Worm (Caenorhabditis elegans) whole organism, L1 larva: Measurements from ENCODE around the gene F19G12.8.

ENCODE experiments used
- C04F5.9 ChIP-seq: sonication (generic microtip); optimal IDR thresholded peaks from 2 replicates; lab custom pipeline; 2016; ENCODE audit warnings: missing genetic modification characterization, missing compliant biosample characterization
- C16A3.4 ChIP-seq: fragments of 150-350 bp; optimal IDR thresholded peaks from 2 replicates; lab custom pipeline; 2014; ENCODE audit warnings: missing biosample characterization, missing genetic modification characterization
- F16B12.6 ChIP-seq: fragments of 150-350 bp; optimal IDR thresholded peaks from 2 replicates; lab custom pipeline; 2014; ENCODE audit warnings: missing biosample characterization, missing genetic modification characterization
- Y116A8C.19 ChIP-seq: sonication (generic microtip); optimal IDR thresholded peaks from 2 replicates; lab custom pipeline; 2016; ENCODE audit warnings: missing compliant biosample characterization, missing genetic modification characterization, borderline replicate concordance
- aha-1 ChIP-seq: fragments of 150-350 bp; optimal IDR thresholded peaks from 2 replicates; lab custom pipeline; 2014; ENCODE audit warnings: missing biosample characterization, missing genetic modification characterization
- alr-1 ChIP-seq: fragments of 200-800 bp; sonication (Bioruptor generic); optimal IDR thresholded peaks from 2 replicates; lab custom pipeline; 2018; ENCODE audit warnings: borderline replicate concordance, mild to moderate bottlenecking, missing genetic modification characterization, missing compliant biosample characterization
- aly-2 ChIP-seq: fragments of 150-350 bp; optimal IDR thresholded peaks from 2 replicates; lab custom pipeline; 2014; ENCODE audit warnings: missing biosample characterization, missing genetic modification characterization
- blmp-1 ChIP-seq: fragments of 150-350 bp; optimal IDR thresholded peaks from 2 replicates; lab custom pipeline; 2014; ENCODE audit warnings: missing biosample characterization, missing genetic modification characterization
- ceh-63 ChIP-seq: fragments of 200-800 bp; sonication (Bioruptor generic); optimal IDR thresholded peaks from 2 replicates; lab custom pipeline; 2018; ENCODE audit warnings: mild to moderate bottlenecking, missing genetic modification characterization, missing compliant biosample characterization
- ceh-8 ChIP-seq: fragments of 200-800 bp; sonication (Bioruptor generic); optimal IDR thresholded peaks from 2 replicates; lab custom pipeline; 2018; ENCODE audit warnings: mild to moderate bottlenecking, missing genetic modification characterization, moderate library complexity, missing compliant biosample characterization
- ceh-82 ChIP-seq, 3 experiments: fragments of 150-350 bp in 1 of 3; sonication (generic microtip) in 2 of 3; optimal IDR thresholded peaks; 2 replicates each; lab custom pipeline; 2014 to 2017; ENCODE audit warnings: missing biosample characterization in 3 of 3, missing genetic modification characterization in 3 of 3
- dpl-1 ChIP-seq, 3 experiments: fragments of 150-350 bp in 2 of 3; sonication (generic microtip) in 1 of 3; optimal IDR thresholded peaks; 2 replicates each; lab custom pipeline; 2014 to 2017; ENCODE audit warnings: missing biosample characterization in 3 of 3, missing genetic modification characterization in 3 of 3, missing genetic modification reagents in 3 of 3
- efl-1 ChIP-seq, 4 experiments: fragments of 150-350 bp; optimal IDR thresholded peaks in 3 of 4; peaks in 1 of 4; 1 replicate in 1 of 4; 2 replicates in 3 of 4; lab custom pipeline; 2014; ENCODE audit warnings: missing biosample characterization in 2 of 4, missing genetic modification characterization in 2 of 4, missing genetic modification reagents in 2 of 4
- elt-2 ChIP-seq: sonication (generic microtip); optimal IDR thresholded peaks from 2 replicates; lab custom pipeline; 2016; ENCODE audit warnings: missing genetic modification characterization, mild to moderate bottlenecking, inconsistent platforms, missing compliant biosample characterization, missing genetic modification reagents
- ets-5 ChIP-seq: fragments of 200-800 bp; sonication (Bioruptor generic); IDR thresholded peaks from 2 replicates; pipeline ENCODE4 v1.3.6; 2022; ENCODE audit warnings: missing genetic modification characterization, missing compliant biosample characterization
- fkh-4 ChIP-seq: sonication (generic microtip); optimal IDR thresholded peaks from 2 replicates; lab custom pipeline; 2016; ENCODE audit warnings: missing compliant biosample characterization, missing genetic modification characterization, borderline replicate concordance
- grh-1 ChIP-seq: fragments of 200-800 bp; sonication (Bioruptor generic); IDR thresholded peaks from 2 replicates; pipeline ENCODE4 v1.3.6; 2022; ENCODE audit warnings: missing genetic modification reagents, missing genetic modification characterization, missing compliant biosample characterization
- hlh-17 ChIP-seq: fragments of 200-800 bp; sonication (Bioruptor generic); optimal IDR thresholded peaks from 2 replicates; lab custom pipeline; 2018; ENCODE audit warnings: missing genetic modification characterization, mild to moderate bottlenecking, missing compliant biosample characterization, moderate library complexity, borderline replicate concordance
- hlh-4 ChIP-seq: sonication (generic microtip); optimal IDR thresholded peaks from 2 replicates; lab custom pipeline; 2016; ENCODE audit warnings: mild to moderate bottlenecking, missing genetic modification characterization, missing compliant biosample characterization
- hpl-2 ChIP-seq: fragments of 150-350 bp; optimal IDR thresholded peaks from 2 replicates; lab custom pipeline; 2014; ENCODE audit warnings: missing biosample characterization, missing genetic modification reagents, missing genetic modification characterization
- irx-1 ChIP-seq: sonication (generic microtip); optimal IDR thresholded peaks from 2 replicates; lab custom pipeline; 2016; ENCODE audit warnings: missing genetic modification characterization, missing compliant biosample characterization
- isw-1 ChIP-seq: fragments of 200-800 bp; sonication (Bioruptor generic); IDR thresholded peaks from 2 replicates; pipeline ENCODE4 v1.3.6; 2022; ENCODE audit warnings: missing genetic modification characterization, missing compliant biosample characterization
- lin-13 ChIP-seq: fragments of 150-350 bp; optimal IDR thresholded peaks from 2 replicates; lab custom pipeline; 2014; ENCODE audit warnings: missing biosample characterization, missing genetic modification reagents, missing genetic modification characterization
- lin-15B ChIP-seq: fragments of 150-350 bp; sonication (generic microtip); optimal IDR thresholded peaks from 3 replicates; lab custom pipeline; 2014; ENCODE audit warnings: missing biosample characterization, missing genetic modification characterization
- lin-35 ChIP-seq, 2 experiments: fragments of 150-350 bp; optimal IDR thresholded peaks; 2 replicates each; lab custom pipeline; 2014; ENCODE audit warnings: missing biosample characterization in 2 of 2, missing genetic modification characterization in 2 of 2, missing genetic modification reagents in 2 of 2
- lin-39 ChIP-seq: fragments of 150-350 bp; optimal IDR thresholded peaks from 2 replicates; lab custom pipeline; 2014; ENCODE audit warnings: missing biosample characterization, missing genetic modification reagents, missing genetic modification characterization
- lir-3 ChIP-seq: sonication (generic microtip); optimal IDR thresholded peaks from 2 replicates; lab custom pipeline; 2016; ENCODE audit warnings: mild to moderate bottlenecking, missing genetic modification characterization, moderate library complexity, missing compliant biosample characterization; ENCODE audit not compliant: poor library complexity
- lsy-2 ChIP-seq, 2 experiments: fragments of 150-350 bp; optimal IDR thresholded peaks; 2 replicates each; lab custom pipeline; 2014; ENCODE audit warnings: missing biosample characterization in 2 of 2, missing genetic modification characterization in 2 of 2
- nhr-11 ChIP-seq: fragments of 150-350 bp; optimal IDR thresholded peaks from 2 replicates; lab custom pipeline; 2014; ENCODE audit warnings: missing biosample characterization, missing genetic modification characterization
- nhr-12 ChIP-seq: sonication (generic microtip); optimal IDR thresholded peaks from 2 replicates; lab custom pipeline; 2017; ENCODE audit warnings: missing biosample characterization, missing genetic modification characterization
- nhr-19 ChIP-seq: fragments of 200-800 bp; sonication (Bioruptor generic); conservative IDR thresholded peaks from 2 replicates; pipeline ENCODE4 v1.3.6; 2022; ENCODE audit warnings: missing genetic modification characterization, missing compliant biosample characterization
- nhr-20 ChIP-seq: sonication (generic microtip); optimal IDR thresholded peaks from 2 replicates; lab custom pipeline; 2016; ENCODE audit warnings: mild to moderate bottlenecking, missing genetic modification characterization, missing compliant biosample characterization
- nhr-47 ChIP-seq: sonication (generic microtip); optimal IDR thresholded peaks from 2 replicates; lab custom pipeline; 2016; ENCODE audit warnings: mild to moderate bottlenecking, missing genetic modification characterization, moderate library complexity, missing compliant biosample characterization
- nhr-71 ChIP-seq: sonication (generic microtip); optimal IDR thresholded peaks from 2 replicates; lab custom pipeline; 2016; ENCODE audit warnings: mild to moderate bottlenecking, missing genetic modification characterization, moderate library complexity, missing compliant biosample characterization
- nhr-84 ChIP-seq: sonication (generic microtip); optimal IDR thresholded peaks from 2 replicates; lab custom pipeline; 2017; ENCODE audit warnings: missing biosample characterization, missing genetic modification characterization
- nhr-90 ChIP-seq: sonication (generic microtip); optimal IDR thresholded peaks from 2 replicates; lab custom pipeline; 2016; ENCODE audit warnings: mild to moderate bottlenecking, missing genetic modification characterization, missing compliant biosample characterization; ENCODE audit not compliant: poor library complexity
- pag-3 ChIP-seq: sonication (generic microtip); optimal IDR thresholded peaks from 2 replicates; lab custom pipeline; 2017; ENCODE audit warnings: missing genetic modification characterization, mild to moderate bottlenecking, missing compliant biosample characterization, antibody characterized with exemption, borderline replicate concordance; ENCODE audit not compliant: insufficient read depth
- pqm-1 ChIP-seq: sonication (generic microtip); optimal IDR thresholded peaks from 3 replicates; lab custom pipeline; 2017; ENCODE audit warnings: missing biosample characterization, missing genetic modification characterization
- sox-4 ChIP-seq: sonication (generic microtip); optimal IDR thresholded peaks from 2 replicates; lab custom pipeline; 2016; ENCODE audit warnings: missing genetic modification characterization, missing compliant biosample characterization
- sptf-1 ChIP-seq: fragments of 150-350 bp; optimal IDR thresholded peaks from 2 replicates; lab custom pipeline; 2014; ENCODE audit warnings: missing biosample characterization, missing genetic modification characterization
- sup-37 ChIP-seq: fragments of 200-800 bp; sonication (Bioruptor generic); optimal IDR thresholded peaks from 2 replicates; lab custom pipeline; 2018; ENCODE audit warnings: mild to moderate bottlenecking, missing genetic modification characterization, missing compliant biosample characterization
- tbx-2 ChIP-seq: sonication (generic microtip); optimal IDR thresholded peaks from 2 replicates; lab custom pipeline; 2016; ENCODE audit warnings: missing genetic modification characterization, missing compliant biosample characterization
- unc-130 ChIP-seq: fragments of 150-350 bp; optimal IDR thresholded peaks from 2 replicates; lab custom pipeline; 2017; ENCODE audit warnings: missing biosample characterization, missing genetic modification characterization, inconsistent platforms
- unc-30 ChIP-seq: sonication (generic microtip); optimal IDR thresholded peaks from 2 replicates; lab custom pipeline; 2017; ENCODE audit warnings: missing biosample characterization, missing genetic modification characterization
- zag-1 ChIP-seq: fragments of 150-350 bp; optimal IDR thresholded peaks from 2 replicates; lab custom pipeline; 2014; ENCODE audit warnings: missing biosample characterization, missing genetic modification characterization

The F19G12.8 gene

DNA sequence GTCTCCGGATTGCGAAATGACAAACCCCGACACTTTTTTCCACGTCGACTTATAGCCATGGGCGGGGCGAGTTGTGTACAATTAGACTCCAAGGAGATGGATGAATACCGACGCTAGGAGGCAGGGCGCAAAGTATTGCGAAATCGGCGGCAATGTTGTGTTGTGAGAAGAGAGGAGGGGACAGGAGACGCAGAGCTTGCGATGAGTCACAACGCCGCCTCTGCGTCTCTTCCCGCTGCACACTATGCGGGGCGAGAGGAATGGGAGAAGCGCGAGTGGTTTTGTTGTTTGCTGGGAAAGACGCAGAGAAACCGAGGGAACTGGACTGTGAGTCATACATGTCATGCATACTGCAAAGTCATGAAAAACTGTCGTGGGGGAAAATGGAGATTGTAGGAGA lies 37.3 kb downstream of the F19G12.8 start (continued):
- peak; percentile 68 for TF ChIP-seq lin-13
- peak; percentile 73 for TF ChIP-seq sox-4 (tag; lab: Kevin White, UChicago)
- TF ChIP-seq lsy-2 (tag; optimal IDR thresholded peaks at IDR 0.05; lab: Kevin White, UChicago): peak; percentile 77 to 84
- TF ChIP-seq sptf-1: no peak
- no peak for TF ChIP-seq pag-3 (tag; lab: Kevin White, UChicago)
- TF ChIP-seq ceh-8 (GFP tag; lab: Kevin White, UChicago): peak; percentile 37
- no peak for TF ChIP-seq lir-3 (tag; lab: Kevin White, UChicago)
- TF ChIP-seq sup-37 (GFP tag; lab: Kevin White, UChicago): peak; percentile 55
- peak; percentile 82 for TF ChIP-seq nhr-19
- peak; percentile 77 for TF ChIP-seq hpl-2 (GFP tag; lab: Kevin White, UChicago)
- TF ChIP-seq ets-5: no peak
- TF ChIP-seq hlh-17 (GFP tag; lab: Kevin White, UChicago): no peak
- no peak for TF ChIP-seq fkh-4 (tag; lab: Kevin White, UChicago)
- peak; percentile 64 for TF ChIP-seq irx-1 (tag; lab: Kevin White, UChicago)
- TF ChIP-seq tbx-2: peak; percentile 87
- TF ChIP-seq unc-130 (tag; lab: Kevin White, UChicago): no peak
- peak; percentile 32 for TF ChIP-seq C04F5.9 (tag; lab: Kevin White, UChicago)
- TF ChIP-seq nhr-90 (tag; lab: Kevin White, UChicago): peak; percentile 84
- TF ChIP-seq grh-1 (GFP tag; lab: Robert Waterston, UW): peak; percentile 86
- TF ChIP-seq C16A3.4 (tag; lab: Kevin White, UChicago): peak; percentile 85
- peak; percentile 2 for TF ChIP-seq lin-39 (tag; lab: Kevin White, UChicago)
- peak; percentile 51 for TF ChIP-seq F16B12.6 (tag; lab: Kevin White, UChicago)
- TF ChIP-seq lin-35 (GFP tag; optimal IDR thresholded peaks at IDR 0.05; lab: Kevin White, UChicago): peak; percentile 74 to 83
- TF ChIP-seq aly-2: peak; percentile 46
- peak; percentile 61 for TF ChIP-seq elt-2 (tag; lab: Kevin White, UChicago)
- TF ChIP-seq nhr-84: no peak
- TF ChIP-seq Y116A8C.19 (tag; lab: Kevin White, UChicago): no peak
- no peak for TF ChIP-seq alr-1 (tag; lab: Kevin White, UChicago)
- no peak for TF ChIP-seq nhr-12 (tag; lab: Kevin White, UChicago)
- peak; percentile 64 to 87 for TF ChIP-seq efl-1 (optimal IDR thresholded peaks at IDR 0.05; lab: Kevin White, UChicago)
- peak; percentile 6 to 95 for TF ChIP-seq efl-1 (GFP tag; optimal IDR thresholded peaks at IDR 0.05 in 1 of 2; lab: Kevin White, UChicago)
- TF ChIP-seq pqm-1 (tag; lab: Kevin White, UChicago): peak; percentile 78
- TF ChIP-seq nhr-20 (tag; lab: Kevin White, UChicago): peak; percentile 93
- TF ChIP-seq nhr-71 (tag; lab: Kevin White, UChicago): peak; percentile 95
- no peak for TF ChIP-seq unc-30 (tag; lab: Kevin White, UChicago)
- peak; percentile 17 for TF ChIP-seq zag-1 (tag; lab: Kevin White, UChicago)
- peak; percentile 30 for TF ChIP-seq aha-1 (tag; lab: Kevin White, UChicago)
- peak; percentile 66 for TF ChIP-seq blmp-1 (tag; lab: Kevin White, UChicago)
- no peak for TF ChIP-seq lin-15B (tag; lab: Kevin White, UChicago)
- peak; percentile 91 to 94 (median 93) for TF ChIP-seq ceh-82 (tag; optimal IDR thresholded peaks at IDR 0.05; lab: Kevin White, UChicago)
- peak; percentile 60 for TF ChIP-seq nhr-11 (tag; lab: Kevin White, UChicago)
- TF ChIP-seq nhr-47 (tag; lab: Kevin White, UChicago): peak; percentile 90
- no peak for TF ChIP-seq hlh-4 (tag; lab: Kevin White, UChicago)
- peak; percentile 81 for TF ChIP-seq isw-1 (GFP tag; lab: Robert Waterston, UW)
- no peak for TF ChIP-seq ceh-63 (GFP tag; lab: Kevin White, UChicago)
- peak in 2 of 3 experiments; percentile 42 to 48 for TF ChIP-seq dpl-1 (GFP tag; optimal IDR thresholded peaks at IDR 0.05; lab: Kevin White, UChicago)
